Fruit fly (Drosophila melanogaster) whole organism, prepupa: Measurements from ENCODE around the gene CG43673.

Experiments used
- Blimp-1 ChIP-seq: fragments of 200-800 bp; sonication (Bioruptor generic); optimal IDR thresholded peaks from 3 replicates; lab custom pipeline; 2017; ENCODE audit warnings: missing biosample characterization, missing genetic modification characterization, mild to moderate bottlenecking, moderate library complexity, missing genetic modification reagents
- CG10631 ChIP-seq: fragments of 200-800 bp; sonication (Bioruptor generic); optimal IDR thresholded peaks from 2 replicates; lab custom pipeline; 2016; ENCODE audit warnings: missing biosample characterization, missing genetic modification characterization
- CG10669 ChIP-seq: fragments of 200-800 bp; sonication (Bioruptor generic); optimal IDR thresholded peaks from 3 replicates; lab custom pipeline; 2018; ENCODE audit warnings: missing biosample characterization, mild to moderate bottlenecking, missing genetic modification characterization, moderate library complexity
- CG11294 ChIP-seq: fragments of 200-800 bp; sonication (Bioruptor generic); IDR thresholded peaks from 2 replicates; pipeline ENCODE4 v1.3.6; 2022; ENCODE audit warnings: missing biosample characterization, missing genetic modification characterization
- CG11902 ChIP-seq: fragments of 200-800 bp; sonication (Bioruptor generic); optimal IDR thresholded peaks from 3 replicates; lab custom pipeline; 2016; ENCODE audit warnings: missing biosample characterization, missing genetic modification characterization
- CG1621 ChIP-seq: fragments of 200-800 bp; sonication (Bioruptor generic); optimal IDR thresholded peaks from 3 replicates; lab custom pipeline; 2018; ENCODE audit warnings: missing biosample characterization, mild to moderate bottlenecking, missing genetic modification characterization
- CG3032 ChIP-seq: fragments of 200-800 bp; optimal IDR thresholded peaks from 2 replicates; lab custom pipeline; 2019; ENCODE audit warnings: missing biosample characterization, mild to moderate bottlenecking, missing genetic modification characterization, moderate library complexity
- CG32006 ChIP-seq: fragments of 200-800 bp; sonication (Bioruptor generic); optimal IDR thresholded peaks from 3 replicates; lab custom pipeline; 2017; ENCODE audit warnings: missing biosample characterization, mild to moderate bottlenecking, missing genetic modification characterization
- CG4318 ChIP-seq: fragments of 200-800 bp; sonication (Bioruptor generic); optimal IDR thresholded peaks from 3 replicates; lab custom pipeline; 2017; ENCODE audit warnings: missing biosample characterization, mild to moderate bottlenecking, missing genetic modification characterization
- CG6163 ChIP-seq: fragments of 200-800 bp; sonication (Bioruptor generic); IDR thresholded peaks from 3 replicates; pipeline ENCODE4 v1.3.6; 2022; ENCODE audit warnings: missing biosample characterization, missing genetic modification characterization
- CG6276 ChIP-seq: fragments of 200-800 bp; sonication (Bioruptor generic); optimal IDR thresholded peaks from 2 replicates; lab custom pipeline; 2017; ENCODE audit warnings: missing biosample characterization, mild to moderate bottlenecking, missing genetic modification characterization
- CG6808 ChIP-seq: fragments of 200-800 bp; sonication (Bioruptor generic); optimal IDR thresholded peaks from 3 replicates; lab custom pipeline; 2017; ENCODE audit warnings: missing biosample characterization, missing genetic modification characterization, mild to moderate bottlenecking, moderate library complexity, missing genetic modification reagents
- CG6854 ChIP-seq: fragments of 200-800 bp; sonication (Bioruptor generic); optimal IDR thresholded peaks from 2 replicates; lab custom pipeline; 2017; ENCODE audit warnings: missing biosample characterization, mild to moderate bottlenecking, missing genetic modification characterization
- CG7368 ChIP-seq: fragments of 200-800 bp; sonication (Bioruptor generic); optimal IDR thresholded peaks from 3 replicates; lab custom pipeline; 2016; ENCODE audit warnings: missing biosample characterization, missing genetic modification characterization
- CG8119 ChIP-seq: fragments of 200-800 bp; sonication (Bioruptor generic); IDR thresholded peaks from 3 replicates; pipeline ENCODE4 v1.3.6; 2022; ENCODE audit warnings: missing biosample characterization, missing genetic modification characterization
- CG8319 ChIP-seq: fragments of 200-800 bp; sonication (Bioruptor generic); optimal IDR thresholded peaks from 3 replicates; lab custom pipeline; 2016; ENCODE audit warnings: missing biosample characterization, missing genetic modification characterization
- CG8632 ChIP-seq: fragments of 200-800 bp; sonication (Bioruptor generic); optimal IDR thresholded peaks from 3 replicates; lab custom pipeline; 2016; ENCODE audit warnings: missing biosample characterization, missing genetic modification characterization
- CG9139 ChIP-seq: fragments of 200-800 bp; sonication (Bioruptor generic); optimal IDR thresholded peaks from 3 replicates; lab custom pipeline; 2017; ENCODE audit warnings: missing biosample characterization, mild to moderate bottlenecking, missing genetic modification characterization
- Eip75B ChIP-seq: fragments of 200-800 bp; sonication (Bioruptor generic); optimal IDR thresholded peaks from 3 replicates; lab custom pipeline; 2016; ENCODE audit warnings: missing biosample characterization, missing genetic modification characterization
- Eip78C ChIP-seq: fragments of 200-800 bp; sonication (Bioruptor generic); peaks from one replicate; lab custom pipeline; 2016; ENCODE audit warnings: missing biosample characterization, missing genetic modification characterization
- Ets96B ChIP-seq: fragments of 200-800 bp; optimal IDR thresholded peaks from 2 replicates; lab custom pipeline; 2019; ENCODE audit warnings: missing biosample characterization, mild to moderate bottlenecking, missing genetic modification characterization, moderate library complexity
- Hr38 ChIP-seq: sonication (Bioruptor generic); optimal IDR thresholded peaks from 2 replicates; lab custom pipeline; 2016; ENCODE audit warnings: missing biosample characterization, missing genetic modification characterization
- Hr39 ChIP-seq: fragments of 200-800 bp; sonication (Bioruptor generic); optimal IDR thresholded peaks from 2 replicates; lab custom pipeline; 2016; ENCODE audit warnings: missing biosample characterization, missing genetic modification characterization
- Lpt ChIP-seq: fragments of 200-800 bp; sonication (Bioruptor generic); optimal IDR thresholded peaks from 3 replicates; lab custom pipeline; 2016; ENCODE audit warnings: missing biosample characterization, missing genetic modification characterization
- OdsH ChIP-seq: fragments of 200-800 bp; sonication (Bioruptor generic); optimal IDR thresholded peaks from 3 replicates; lab custom pipeline; 2016; ENCODE audit warnings: missing biosample characterization, missing genetic modification characterization
- Smox ChIP-seq: fragments of 200-800 bp; sonication (Bioruptor generic); optimal IDR thresholded peaks from 3 replicates; lab custom pipeline; 2016; ENCODE audit warnings: missing biosample characterization, missing genetic modification characterization
- Sox14 ChIP-seq: fragments of 200-800 bp; sonication (Bioruptor generic); optimal IDR thresholded peaks from 3 replicates; lab custom pipeline; 2016; ENCODE audit warnings: missing biosample characterization, missing genetic modification characterization
- Sox15 ChIP-seq: fragments of 200-800 bp; sonication (Bioruptor generic); optimal IDR thresholded peaks from 3 replicates; lab custom pipeline; 2016; ENCODE audit warnings: missing biosample characterization, missing genetic modification characterization
- achi ChIP-seq: fragments of 200-800 bp; sonication (Bioruptor generic); optimal IDR thresholded peaks from 3 replicates; lab custom pipeline; 2016; ENCODE audit warnings: missing biosample characterization, missing genetic modification characterization
- acj6 ChIP-seq: fragments of 200-800 bp; sonication (Bioruptor generic); optimal IDR thresholded peaks from 3 replicates; lab custom pipeline; 2016; ENCODE audit warnings: missing biosample characterization, missing genetic modification characterization
- dac ChIP-seq: fragments of 200-800 bp; sonication (Bioruptor generic); optimal IDR thresholded peaks from 2 replicates; lab custom pipeline; 2017; ENCODE audit warnings: missing biosample characterization, mild to moderate bottlenecking, missing genetic modification characterization
- dsx ChIP-seq: fragments of 200-800 bp; optimal IDR thresholded peaks from 3 replicates; lab custom pipeline; 2019; ENCODE audit warnings: missing biosample characterization, mild to moderate bottlenecking, missing genetic modification characterization, moderate library complexity; ENCODE audit not compliant: poor library complexity, severe bottlenecking
- esn ChIP-seq: fragments of 200-800 bp; sonication (Bioruptor generic); optimal IDR thresholded peaks from 2 replicates; lab custom pipeline; 2016; ENCODE audit warnings: missing biosample characterization, mild to moderate bottlenecking, missing genetic modification characterization, moderate library complexity
- fd59A ChIP-seq: fragments of 200-800 bp; sonication (Bioruptor generic); optimal IDR thresholded peaks from 2 replicates; lab custom pipeline; 2017; ENCODE audit warnings: missing biosample characterization, mild to moderate bottlenecking, missing genetic modification characterization, missing genetic modification reagents
- lz ChIP-seq: fragments of 200-800 bp; sonication (Bioruptor generic); optimal IDR thresholded peaks from 3 replicates; lab custom pipeline; 2016; ENCODE audit warnings: missing biosample characterization, missing genetic modification characterization
- net ChIP-seq: fragments of 200-800 bp; sonication (Bioruptor generic); optimal IDR thresholded peaks from 3 replicates; lab custom pipeline; 2016; ENCODE audit warnings: missing biosample characterization, missing genetic modification characterization
- pdm3 ChIP-seq: fragments of 200-800 bp; sonication (Bioruptor generic); optimal IDR thresholded peaks from 3 replicates; lab custom pipeline; 2016; ENCODE audit warnings: missing biosample characterization, missing genetic modification characterization
- salr ChIP-seq, 2 experiments: fragments of 200-800 bp; sonication (Bioruptor generic); optimal IDR thresholded peaks; 3 replicates each; lab custom pipeline; 2016 to 2018; ENCODE audit warnings: missing biosample characterization in 2 of 2, missing genetic modification characterization in 2 of 2, mild to moderate bottlenecking in 1 of 2
- ss ChIP-seq, 2 experiments: fragments of 200-800 bp; sonication (Bioruptor generic); optimal IDR thresholded peaks; 2 replicates in 1 of 2; 3 replicates in 1 of 2; lab custom pipeline; 2017 to 2018; ENCODE audit warnings: mild to moderate bottlenecking in 2 of 2, missing biosample characterization in 2 of 2, missing genetic modification characterization in 2 of 2, moderate library complexity in 1 of 2
- svp ChIP-seq: fragments of 200-800 bp; sonication (Bioruptor generic); peaks from one replicate; lab custom pipeline; 2016; ENCODE audit warnings: missing biosample characterization, missing genetic modification characterization
- vri ChIP-seq: fragments of 200-800 bp; sonication (Bioruptor generic); optimal IDR thresholded peaks from 3 replicates; lab custom pipeline; 2016; ENCODE audit warnings: missing biosample characterization, mild to moderate bottlenecking, missing genetic modification characterization

The CG43673 gene

dm6 chrX:15769457-15769856 lies 9.5 kb upstream of the CG43673 start, which contains the start of gene CG33172:
TSS of gene CG33172 (plus strand) at chrX:15769664.
- TF ChIP-seq Ets96B = no peak
- TF ChIP-seq net (GFP tag; lab: Kevin White, UChicago) = no peak
- no peak for TF ChIP-seq CG3032 (tag; lab: Kevin White, UChicago)
- TF ChIP-seq dac (GFP tag; lab: Kevin White, UChicago) = no peak

dm6 chrX:15772663-15773062 lies 6.3 kb upstream of the CG43673 start, which contains the start of gene CG43672:
TSS of gene CG43672 (plus strand) at chrX:15772963.
- TF ChIP-seq Hr38 = no peak
- no peak for TF ChIP-seq CG10631 (GFP tag; lab: Kevin White, UChicago)
- no peak for TF ChIP-seq fd59A
- no peak for TF ChIP-seq achi
- no peak for TF ChIP-seq CG6163 (GFP tag; lab: Robert Waterston, UW)
- TF ChIP-seq, all 60 proteins: peak for 0

- TF ChIP-seq ss (GFP tag; optimal IDR thresholded peaks at IDR 0.05; lab: Kevin White, UChicago) (no peak), svp (no peak), salr (GFP tag; optimal IDR thresholded peaks at IDR 0.05; lab: Kevin White, UChicago) (no peak), dsx (no peak), CG6163 (GFP tag; lab: Robert Waterston, UW) (no peak), vri (GFP tag; lab: Kevin White, UChicago) (no peak), CG7368 (GFP tag; lab: Kevin White, UChicago) (no peak), CG3032 (tag; lab: Kevin White, UChicago) (no peak), Sox14 (GFP tag; lab: Kevin White, UChicago) (no peak), pdm3 (no peak), CG6808 (GFP tag; lab: Kevin White, UChicago) (no peak), CG10669 (GFP tag; lab: Kevin White, UChicago) (no peak), CG11294 (GFP tag; lab: Robert Waterston, UW) (no peak), Smox (GFP tag; lab: Kevin White, UChicago) (no peak)
Measured at dm6 chrX:15783610-15784009, 4.7 kb downstream of the CG43673 start, which contains the start of gene Efhc1.1. TSS of gene Efhc1.1 (minus strand) at chrX:15783710.

dm6 chrX:15785429-15786239 lies 6.7 kb downstream of the CG43673 start, which contains the start of the genes Paf-AHalpha and mRpS30:
TSS of gene Paf-AHalpha (minus strand) at chrX:15785583.
TSS of gene mRpS30 (plus strand) at chrX:15786047.
- no peak for TF ChIP-seq Eip78C (GFP tag; lab: Kevin White, UChicago)
- TF ChIP-seq Lpt = no peak
- TF ChIP-seq achi = peak; percentile 25
- no peak for TF ChIP-seq CG6276 (GFP tag; lab: Kevin White, UChicago)
- no peak for TF ChIP-seq CG8319 (GFP tag; lab: Kevin White, UChicago)
- TF ChIP-seq Blimp-1 = peak; percentile 80
- TF ChIP-seq CG4318 (GFP tag; lab: Kevin White, UChicago) = no peak
- no peak for TF ChIP-seq Hr39 (GFP tag; lab: Kevin White, UChicago)
- TF ChIP-seq Eip75B = no peak
- no peak for TF ChIP-seq acj6 (GFP tag; lab: Kevin White, UChicago)
- no peak for TF ChIP-seq Sox15 (GFP tag; lab: Kevin White, UChicago)
- no peak for TF ChIP-seq lz (GFP tag; lab: Kevin White, UChicago)
- TF ChIP-seq CG6808 (GFP tag; lab: Kevin White, UChicago) = no peak
- peak; percentile 9 for TF ChIP-seq esn (GFP tag; lab: Kevin White, UChicago)
- peak; percentile 94 for TF ChIP-seq vri (GFP tag; lab: Kevin White, UChicago)
- no peak for TF ChIP-seq CG10669 (GFP tag; lab: Kevin White, UChicago)
- TF ChIP-seq CG8119 (GFP tag; lab: Robert Waterston, UW) = no peak
- TF ChIP-seq CG6854 (GFP tag; lab: Kevin White, UChicago) = no peak
- no peak for TF ChIP-seq Smox (GFP tag; lab: Kevin White, UChicago)
- no peak for TF ChIP-seq CG1621 (tag; lab: Kevin White, UChicago)
- no peak for TF ChIP-seq CG9139 (GFP tag; lab: Kevin White, UChicago)
- TF ChIP-seq CG10631 (GFP tag; lab: Kevin White, UChicago) = no peak
- no peak for TF ChIP-seq svp
- no peak for TF ChIP-seq salr (GFP tag; optimal IDR thresholded peaks at IDR 0.05; lab: Kevin White, UChicago)
- no peak for TF ChIP-seq Hr38
- TF ChIP-seq CG11902 = no peak
- no peak for TF ChIP-seq CG8632 (GFP tag; lab: Kevin White, UChicago)
- no peak for TF ChIP-seq CG32006 (GFP tag; lab: Kevin White, UChicago)
- no peak for TF ChIP-seq OdsH
- TF ChIP-seq dac (GFP tag; lab: Kevin White, UChicago) = no peak
- TF ChIP-seq, all 60 proteins: peak for 4
